Worm (Caenorhabditis elegans): Measurements from ENCODE around the gene acbp-3.

Gene acbp-3

ce11 chrX:10951168-10951567 lies 48.1 kb downstream of the acbp-3 start, which contains the start of gene K09C8.7:
Gene K09C8.7 (minus strand): TSS chrX:10951393.
- TF ChIP-seq lim-6 (tag; optimal IDR thresholded peaks at IDR 0.05), result no peak
- TF ChIP-seq ceh-30 (tag; optimal IDR thresholded peaks at IDR 0.05), result no peak
- no peak for TF ChIP-seq elt-4 (tag; optimal IDR thresholded peaks at IDR 0.05)
- no peak for TF ChIP-seq tbx-2 (tag; optimal IDR thresholded peaks at IDR 0.05)
- TF ChIP-seq ceh-22 (tag; optimal IDR thresholded peaks at IDR 0.05), result no peak
- TF ChIP-seq pha-2 (tag; optimal IDR thresholded peaks at IDR 0.05), result no peak
- no peak for TF ChIP-seq ttx-3 (tag; optimal IDR thresholded peaks at IDR 0.05)
- no peak for TF ChIP-seq odd-2 (tag; optimal IDR thresholded peaks at IDR 0.05)
- TF ChIP-seq T23F11.4 (GFP tag; optimal IDR thresholded peaks at IDR 0.05), result no peak

- TF ChIP-seq ceh-19 (GFP tag; optimal IDR thresholded peaks at IDR 0.05), result no peak
- TF ChIP-seq ttx-3 (tag; optimal IDR thresholded peaks at IDR 0.05), result no peak
- no peak for TF ChIP-seq fax-1 (tag; optimal IDR thresholded peaks at IDR 0.05)
- no peak for TF ChIP-seq ref-2 (tag; optimal IDR thresholded peaks at IDR 0.05)
- no peak for TF ChIP-seq sdc-2 (tag; optimal IDR thresholded peaks at IDR 0.05)
- no peak for TF ChIP-seq hlh-30 (tag; optimal IDR thresholded peaks at IDR 0.05; ENCODE audit: insufficient read depth)
- TF ChIP-seq ceh-30 (tag; optimal IDR thresholded peaks at IDR 0.05), result no peak
- TF ChIP-seq fkh-6 (tag; optimal IDR thresholded peaks at IDR 0.05), result no peak
- no peak for TF ChIP-seq pha-4 (tag; optimal IDR thresholded peaks at IDR 0.05)
- TF ChIP-seq unc-3 (GFP tag; conservative IDR thresholded peaks at IDR 0.05), result no peak
- TF ChIP-seq unc-3 (tag; optimal IDR thresholded peaks at IDR 0.05), result no peak
- no peak for TF ChIP-seq lim-6 (tag; optimal IDR thresholded peaks at IDR 0.05)
- no peak for TF ChIP-seq T23F11.4 (GFP tag; optimal IDR thresholded peaks at IDR 0.05)
- no peak for TF ChIP-seq ceh-6 (GFP tag; optimal IDR thresholded peaks at IDR 0.05)
These were observed 48.9 kb downstream of the acbp-3 start for ce11 chrX:10951922-10952321.

- TF ChIP-seq ceh-34 (tag; optimal IDR thresholded peaks at IDR 0.05) (no peak), lim-6 (tag; optimal IDR thresholded peaks at IDR 0.05) (no peak), nfya-1 (tag; optimal IDR thresholded peaks at IDR 0.05) (no peak), madf-2 (tag; optimal IDR thresholded peaks at IDR 0.05) (no peak), ceh-45 (GFP tag; IDR thresholded peaks at IDR 0.05) (no peak), odd-2 (tag; optimal IDR thresholded peaks at IDR 0.05) (no peak), lin-11 (tag; optimal IDR thresholded peaks at IDR 0.05) (no peak), C08G9.2 (tag; optimal IDR thresholded peaks at IDR 0.05) (no peak), ztf-16 (tag; optimal IDR thresholded peaks at IDR 0.05) (no peak), pag-3 (tag; optimal IDR thresholded peaks at IDR 0.05; ENCODE audit: borderline replicate concordance) (no peak), K09A11.1 (tag; optimal IDR thresholded peaks at IDR 0.05; ENCODE audit: insufficient read depth) (no peak), npax-4 (tag; optimal IDR thresholded peaks at IDR 0.05) (no peak), eyg-1 (tag; optimal IDR thresholded peaks at IDR 0.05) (no peak), pat-9 (tag; optimal IDR thresholded peaks at IDR 0.05) (no peak), ceh-2 (tag; optimal IDR thresholded peaks at IDR 0.05) (no peak), ceh-6 (GFP tag; optimal IDR thresholded peaks at IDR 0.05) (no peak)
These were observed 50.8 kb downstream of the acbp-3 start, which contains the start of gene pbo-4 for ce11 chrX:10953834-10954233. Gene pbo-4 (plus strand): TSS chrX:10954134.

Data from whole organism, late embryonic.